Worm (Caenorhabditis elegans) whole organism, late embryonic: ENCODE measurements around the gene Y55B1AR.2.

ENCODE experiments used
- C08G9.2 ChIP-seq: sonication (generic microtip); optimal IDR thresholded peaks from 2 replicates; lab custom pipeline; 2016; ENCODE audit warnings: mild to moderate bottlenecking, missing genetic modification characterization, moderate library complexity, missing compliant biosample characterization
- K02D7.2 ChIP-seq: sonication (generic microtip); optimal IDR thresholded peaks from 2 replicates; lab custom pipeline; 2017; ENCODE audit warnings: mild to moderate bottlenecking, missing genetic modification characterization, missing compliant biosample characterization
- Y22D7AL.16 ChIP-seq: sonication (generic microtip); optimal IDR thresholded peaks from 2 replicates; lab custom pipeline; 2016; ENCODE audit warnings: missing genetic modification characterization, missing compliant biosample characterization
- ahr-1 ChIP-seq: sonication (generic microtip); optimal IDR thresholded peaks from 2 replicates; lab custom pipeline; 2016; ENCODE audit warnings: missing genetic modification characterization, missing compliant biosample characterization
- ceh-14 ChIP-seq: sonication (generic microtip); optimal IDR thresholded peaks from 2 replicates; lab custom pipeline; 2016; ENCODE audit warnings: missing genotype, missing genetic modification characterization, missing compliant biosample characterization
- ceh-2 ChIP-seq: sonication (generic microtip); optimal IDR thresholded peaks from 2 replicates; lab custom pipeline; 2016; ENCODE audit warnings: missing genotype, missing genetic modification characterization, missing compliant biosample characterization
- ceh-22 ChIP-seq: sonication (generic microtip); optimal IDR thresholded peaks from 2 replicates; lab custom pipeline; 2017; ENCODE audit warnings: missing biosample characterization, missing genetic modification characterization
- ceh-30 ChIP-seq: fragments of 150-350 bp; optimal IDR thresholded peaks from 2 replicates; lab custom pipeline; 2014; ENCODE audit warnings: missing biosample characterization, missing genetic modification characterization
- ceh-31 ChIP-seq: sonication (generic microtip); optimal IDR thresholded peaks from 2 replicates; lab custom pipeline; 2016; ENCODE audit warnings: missing genetic modification characterization, missing compliant biosample characterization
- ceh-34 ChIP-seq: sonication (generic microtip); optimal IDR thresholded peaks from 2 replicates; lab custom pipeline; 2016; ENCODE audit warnings: mild to moderate bottlenecking, missing genetic modification characterization, missing compliant biosample characterization
- ceh-6 ChIP-seq: fragments of 200-800 bp; sonication (Bioruptor generic); optimal IDR thresholded peaks from 2 replicates; lab custom pipeline; 2018; ENCODE audit warnings: mild to moderate bottlenecking, missing genetic modification characterization, missing compliant biosample characterization
- che-1 ChIP-seq: sonication (generic microtip); optimal IDR thresholded peaks from 2 replicates; lab custom pipeline; 2016; ENCODE audit warnings: mild to moderate bottlenecking, missing genetic modification characterization, missing compliant biosample characterization
- dve-1 ChIP-seq: sonication (generic microtip); optimal IDR thresholded peaks from 2 replicates; lab custom pipeline; 2017; ENCODE audit warnings: antibody characterized with exemption, mild to moderate bottlenecking, missing genetic modification characterization, missing compliant biosample characterization
- elt-2 ChIP-seq: sonication (generic microtip); optimal IDR thresholded peaks from 2 replicates; lab custom pipeline; 2016; ENCODE audit warnings: missing genetic modification reagents, missing genetic modification characterization, missing compliant biosample characterization
- elt-4 ChIP-seq: sonication (generic microtip); optimal IDR thresholded peaks from 2 replicates; lab custom pipeline; 2016; ENCODE audit warnings: missing genetic modification characterization, missing compliant biosample characterization
- ets-4 ChIP-seq: sonication (generic microtip); optimal IDR thresholded peaks from 2 replicates; lab custom pipeline; 2016; ENCODE audit warnings: missing genetic modification characterization, missing compliant biosample characterization
- fax-1 ChIP-seq: sonication (generic microtip); optimal IDR thresholded peaks from 2 replicates; lab custom pipeline; 2016; ENCODE audit warnings: missing genotype, missing genetic modification characterization, missing compliant biosample characterization
- hlh-13 ChIP-seq: fragments of 200-800 bp; sonication (Bioruptor generic); optimal IDR thresholded peaks from 2 replicates; lab custom pipeline; 2018; ENCODE audit warnings: mild to moderate bottlenecking, missing genetic modification characterization, missing compliant biosample characterization
- hlh-30 ChIP-seq: sonication (generic microtip); optimal IDR thresholded peaks from 2 replicates; lab custom pipeline; 2017; ENCODE audit warnings: antibody characterized with exemption, missing genetic modification characterization, missing compliant biosample characterization; ENCODE audit not compliant: insufficient read depth
- hlh-8 ChIP-seq: sonication (generic microtip); optimal IDR thresholded peaks from 2 replicates; lab custom pipeline; 2016; ENCODE audit warnings: missing genotype, missing genetic modification characterization, missing compliant biosample characterization
- lin-11 ChIP-seq: fragments of 200-800 bp; sonication (Bioruptor generic); optimal IDR thresholded peaks from 2 replicates; lab custom pipeline; 2018; ENCODE audit warnings: mild to moderate bottlenecking, missing genetic modification characterization, missing compliant biosample characterization
- mec-3 ChIP-seq: sonication (generic microtip); optimal IDR thresholded peaks from 2 replicates; lab custom pipeline; 2016; ENCODE audit warnings: borderline replicate concordance, missing genetic modification characterization, missing compliant biosample characterization
- nfya-1 ChIP-seq: sonication (generic microtip); optimal IDR thresholded peaks from 2 replicates; lab custom pipeline; 2017; ENCODE audit warnings: missing genetic modification characterization, mild to moderate bottlenecking, missing compliant biosample characterization, antibody characterized with exemption, moderate library complexity
- nhr-232 ChIP-seq: sonication (generic microtip); optimal IDR thresholded peaks from 2 replicates; lab custom pipeline; 2016; ENCODE audit warnings: missing genetic modification characterization, missing compliant biosample characterization
- npax-4 ChIP-seq: sonication (generic microtip); optimal IDR thresholded peaks from 2 replicates; lab custom pipeline; 2016; ENCODE audit warnings: missing genetic modification characterization, missing compliant biosample characterization
- odd-2 ChIP-seq: sonication (generic microtip); optimal IDR thresholded peaks from 2 replicates; lab custom pipeline; 2017; ENCODE audit warnings: antibody characterized with exemption, mild to moderate bottlenecking, missing genetic modification characterization, missing compliant biosample characterization
- pag-3 ChIP-seq: sonication (generic microtip); optimal IDR thresholded peaks from 2 replicates; lab custom pipeline; 2016; ENCODE audit warnings: missing compliant biosample characterization, missing genetic modification characterization, borderline replicate concordance
- pax-1 ChIP-seq: fragments of 150-350 bp; optimal IDR thresholded peaks from 2 replicates; lab custom pipeline; 2014; ENCODE audit warnings: missing biosample characterization, missing genetic modification characterization
- pha-2 ChIP-seq: sonication (generic microtip); optimal IDR thresholded peaks from 2 replicates; lab custom pipeline; 2017; ENCODE audit warnings: mild to moderate bottlenecking, missing genetic modification characterization, missing compliant biosample characterization
- pqm-1 ChIP-seq: sonication (generic microtip); optimal IDR thresholded peaks from 2 replicates; lab custom pipeline; 2016; ENCODE audit warnings: missing genetic modification characterization, missing compliant biosample characterization
- rnt-1 ChIP-seq: sonication (generic microtip); optimal IDR thresholded peaks from 2 replicates; lab custom pipeline; 2016; ENCODE audit warnings: missing genetic modification characterization, missing compliant biosample characterization
- sdc-2 ChIP-seq: sonication (generic microtip); optimal IDR thresholded peaks from 2 replicates; lab custom pipeline; 2016; ENCODE audit warnings: missing genotype, missing genetic modification characterization, missing compliant biosample characterization
- sox-2 ChIP-seq: fragments of 200-800 bp; sonication (Bioruptor generic); IDR thresholded peaks from 2 replicates; pipeline ENCODE4 v1.3.6; 2022; ENCODE audit warnings: missing genetic modification reagents, missing genetic modification characterization, missing compliant biosample characterization
- syd-9 ChIP-seq: sonication (generic microtip); optimal IDR thresholded peaks from 2 replicates; lab custom pipeline; 2016; ENCODE audit warnings: mild to moderate bottlenecking, missing genetic modification characterization, moderate library complexity, missing compliant biosample characterization
- tbx-7 ChIP-seq: sonication (generic microtip); optimal IDR thresholded peaks from 2 replicates; lab custom pipeline; 2016; ENCODE audit warnings: missing genotype, missing genetic modification characterization, missing compliant biosample characterization
- ttx-3 ChIP-seq: sonication (generic microtip); optimal IDR thresholded peaks from 2 replicates; lab custom pipeline; 2016; ENCODE audit warnings: missing genetic modification reagents, missing genetic modification characterization, missing compliant biosample characterization
- unc-42 ChIP-seq: sonication (generic microtip); optimal IDR thresholded peaks from 2 replicates; lab custom pipeline; 2016; ENCODE audit warnings: missing genotype, missing genetic modification characterization, missing compliant biosample characterization
- unc-86 ChIP-seq: sonication (generic microtip); optimal IDR thresholded peaks from 2 replicates; lab custom pipeline; 2016; ENCODE audit warnings: missing genetic modification characterization, missing compliant biosample characterization

Gene Y55B1AR.2

DNA sequence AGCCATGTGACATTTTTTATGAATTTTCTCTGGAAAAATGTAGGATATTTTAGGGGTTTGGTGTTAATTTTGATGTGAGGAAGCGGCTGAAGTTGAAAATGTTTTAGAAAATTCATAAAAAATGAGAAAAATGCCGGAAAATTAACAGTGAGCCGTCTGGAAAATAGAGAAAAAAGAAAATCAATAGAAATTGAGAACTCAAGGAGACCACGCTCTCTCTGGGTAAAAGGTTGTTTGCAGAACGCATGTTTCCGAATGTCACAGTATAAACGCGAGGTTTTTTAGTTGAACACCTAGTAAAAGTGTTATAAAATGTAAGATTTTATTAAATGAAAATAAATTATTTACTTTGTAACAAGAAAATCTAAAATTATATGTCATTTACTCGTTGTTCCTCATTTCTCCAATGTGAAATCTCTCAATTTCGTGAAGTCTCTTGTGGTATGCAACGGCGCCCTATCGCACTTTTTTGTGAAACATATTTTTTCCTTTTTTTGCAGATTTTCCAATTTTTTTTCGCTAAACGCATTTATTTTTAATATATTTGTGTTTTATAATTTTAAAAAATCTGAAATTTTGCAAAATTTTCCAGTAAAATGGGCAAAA, 41.7 kb upstream of the Y55B1AR.2 start, which contains the start of the genes tag-266 and tag-267 (continued):
- TF ChIP-seq elt-4 (tag; lab: Kevin White, UChicago) (no peak), tbx-7 (tag; lab: Kevin White, UChicago) (peak; percentile 87), lin-11 (tag; lab: Kevin White, UChicago) (no peak), ceh-6 (GFP tag; lab: Kevin White, UChicago) (no peak), C08G9.2 (tag; lab: Kevin White, UChicago) (peak; percentile 84), hlh-30 (no peak), syd-9 (tag; lab: Kevin White, UChicago) (no peak), ttx-3 (tag; lab: Kevin White, UChicago) (peak; percentile 58), sox-2 (GFP tag; lab: Robert Waterston, UW) (no peak), fax-1 (tag; lab: Kevin White, UChicago) (peak; percentile 93), mec-3 (peak; percentile 25), pag-3 (tag; lab: Kevin White, UChicago) (peak; percentile 22), dve-1 (tag; lab: Kevin White, UChicago) (no peak), ahr-1 (tag; lab: Kevin White, UChicago) (peak; percentile 94), Y22D7AL.16 (peak; percentile 51), hlh-13 (GFP tag; lab: Kevin White, UChicago) (no peak), rnt-1 (peak; percentile 35), nhr-232 (tag; lab: Kevin White, UChicago) (no peak)

DNA sequence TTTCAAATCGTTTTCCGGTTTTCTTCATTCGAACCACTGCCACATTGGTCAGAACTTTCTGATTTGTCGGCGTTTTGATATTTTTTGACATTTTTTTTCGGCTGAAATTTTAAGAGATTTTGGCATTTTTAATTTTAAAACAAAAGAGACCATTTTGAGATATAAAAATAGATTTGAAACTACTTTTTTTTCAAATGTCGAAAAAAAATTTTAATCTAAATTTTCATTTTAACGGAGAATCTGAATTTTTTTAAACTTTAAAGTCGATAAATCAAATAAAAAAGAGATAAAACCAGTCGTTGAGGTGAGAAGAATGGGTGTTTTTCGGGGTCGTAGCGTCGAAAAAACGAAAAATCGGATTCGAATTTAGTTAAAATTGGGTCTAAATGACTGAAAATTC, 39.7 kb upstream of the Y55B1AR.2 start, which contains the start of gene sbds-1:
sbds-1 (minus strand) TSS at position 101 of the 400 bp plus-strand sequence.
- TF ChIP-seq ceh-30 (no peak), rnt-1 (no peak), syd-9 (tag; lab: Kevin White, UChicago) (no peak), sdc-2 (tag; lab: Kevin White, UChicago) (no peak), ets-4 (no peak), ahr-1 (tag; lab: Kevin White, UChicago) (no peak), ceh-14 (tag; lab: Kevin White, UChicago) (no peak), unc-42 (tag; lab: Kevin White, UChicago) (no peak)
- TF ChIP-seq, all 69 proteins: peak for 0

DNA sequence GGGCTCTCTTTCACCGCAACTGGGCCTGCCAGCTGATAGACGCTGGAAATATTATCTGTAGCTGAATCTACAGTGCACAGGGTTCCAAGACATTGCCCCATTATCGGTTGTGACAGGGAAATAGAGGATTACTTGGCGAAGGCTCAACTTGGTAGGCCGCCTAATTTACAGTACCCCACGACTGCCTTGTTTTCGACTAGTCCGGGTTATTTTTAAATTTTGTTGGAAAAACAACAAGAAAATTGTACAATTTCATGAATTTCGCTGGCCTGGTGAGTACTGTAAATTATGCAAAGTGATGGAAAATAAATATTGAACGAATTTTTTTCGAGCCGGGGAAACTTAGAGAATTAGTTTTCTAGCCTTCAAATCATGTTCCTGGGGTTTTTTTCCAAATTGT, 37.5 kb upstream of the Y55B1AR.2 start, which contains the start of gene T19C3.7:
T19C3.7 (minus strand) TSS at position 101 of the 400 bp plus-strand sequence.
- TF ChIP-seq pax-1 (no peak), hlh-8 (no peak), ceh-2 (tag; lab: Kevin White, UChicago) (no peak), ceh-22 (tag; lab: Kevin White, UChicago) (no peak), ceh-34 (tag; lab: Kevin White, UChicago) (no peak), che-1 (tag; lab: Kevin White, UChicago) (no peak), pha-2 (tag; lab: Kevin White, UChicago) (no peak), npax-4 (tag; lab: Kevin White, UChicago) (no peak), odd-2 (tag; lab: Kevin White, UChicago) (no peak)

DNA sequence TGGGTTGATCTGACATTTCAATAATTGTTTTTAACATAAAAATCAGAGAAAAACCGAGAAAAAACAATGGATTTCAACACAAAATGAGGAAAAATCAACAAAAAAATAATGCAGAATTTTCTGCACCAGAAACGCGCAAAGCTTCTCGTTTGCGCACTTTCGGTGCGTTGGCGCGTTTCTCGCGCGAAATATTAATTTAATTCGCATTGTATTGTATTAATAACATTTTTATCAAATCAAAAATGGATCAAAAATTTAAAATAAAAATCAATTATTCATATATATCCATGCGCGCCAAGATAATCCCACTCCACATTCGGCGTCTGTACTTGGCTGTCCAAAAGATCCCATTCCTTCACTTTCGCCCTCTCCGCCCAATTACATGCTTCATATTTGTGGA, 36.0 kb upstream of the Y55B1AR.2 start, which contains the start of gene fem-2:
fem-2 (minus strand) TSS at position 9 of the 400 bp plus-strand sequence.
- TF ChIP-seq elt-2 (tag; lab: Kevin White, UChicago) (peak; percentile 5), unc-42 (tag; lab: Kevin White, UChicago) (peak; percentile 60), ceh-31 (tag; lab: Kevin White, UChicago) (no peak)
- TF ChIP-seq, all 69 proteins: peak for 2

ce11 chrIII:631421-631820, 32.8 kb upstream of the Y55B1AR.2 start, which contains the start of gene T19C3.6:
T19C3.6 (minus strand) TSS chrIII:631521.
- TF ChIP-seq elt-2 (tag; lab: Kevin White, UChicago) (no peak), nfya-1 (tag; lab: Kevin White, UChicago) (no peak), pqm-1 (tag; lab: Kevin White, UChicago) (no peak), sdc-2 (tag; lab: Kevin White, UChicago) (no peak), unc-86 (no peak), K02D7.2 (tag; lab: Kevin White, UChicago) (no peak), elt-4 (tag; lab: Kevin White, UChicago) (no peak)
